Worm (Caenorhabditis elegans) whole organism, mixed stage, embryonic: ENCODE results near the gene Y45G5AM.9.

Experiments
- blmp-1 ChIP-seq: fragments of 150-350 bp; optimal IDR thresholded peaks from 2 replicates; lab custom pipeline; 2014; ENCODE audit warnings: missing biosample characterization, missing genetic modification characterization
- nhr-28 ChIP-seq: fragments of 150-350 bp; optimal IDR thresholded peaks from 2 replicates; lab custom pipeline; 2014; ENCODE audit warnings: missing biosample characterization, missing genetic modification characterization
- pha-4 ChIP-seq: fragments of 150-350 bp; optimal IDR thresholded peaks from 2 replicates; lab custom pipeline; 2018; ENCODE audit warnings: missing biosample characterization, missing genetic modification reagents, missing genetic modification characterization
- snpc-4 ChIP-seq: fragments of 150-350 bp; optimal IDR thresholded peaks from 2 replicates; lab custom pipeline; 2014; ENCODE audit warnings: missing biosample characterization, missing genetic modification characterization
- unc-39 ChIP-seq: fragments of 150-350 bp; optimal IDR thresholded peaks from 2 replicates; lab custom pipeline; 2014; ENCODE audit warnings: missing biosample characterization, missing genetic modification characterization
- ztf-11 ChIP-seq: fragments of 150-350 bp; optimal IDR thresholded peaks from 2 replicates; lab custom pipeline; 2014; ENCODE audit warnings: missing biosample characterization, missing genetic modification characterization

DNA sequence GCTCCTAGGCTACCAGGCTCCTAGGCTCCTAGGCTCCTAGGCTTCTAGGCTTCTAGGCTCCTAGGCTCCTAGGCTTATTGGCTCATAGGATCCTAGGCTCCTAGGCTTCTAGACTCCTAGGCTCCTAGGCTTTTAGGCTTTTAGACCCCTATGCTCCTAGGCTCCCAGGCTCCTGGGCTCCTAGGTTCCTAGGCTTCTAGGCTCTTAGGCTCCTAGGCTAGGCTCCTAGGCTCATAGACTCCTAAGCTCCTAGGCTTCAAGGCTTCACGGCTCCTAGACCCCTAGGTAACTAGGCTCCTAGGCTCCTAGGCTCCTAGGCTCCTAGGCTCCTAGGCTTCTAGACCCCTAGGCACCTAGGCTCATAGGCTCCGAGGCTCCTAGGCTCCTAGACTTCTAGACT is 43.0 kb downstream of the Y45G5AM.9 start:
- TF ChIP-seq blmp-1 (no peak), pha-4 (tag; lab: Kevin White, UChicago) (no peak), nhr-28 (no peak), unc-39 (tag; lab: Kevin White, UChicago) (no peak), snpc-4 (tag; lab: Kevin White, UChicago) (no peak), ztf-11 (tag; lab: Kevin White, UChicago) (no peak)
